Worm (Caenorhabditis elegans): ENCODE data around the gene F59A7.5.

ce11 chrV:1989220-1989619 lies 33.3 kb upstream of the F59A7.5 start:
- TF ChIP-seq nhr-20 (tag; optimal IDR thresholded peaks at IDR 0.05): no peak
- no peak for TF ChIP-seq fkh-8 (tag; optimal IDR thresholded peaks at IDR 0.05)
